Comparison of ENCODE assay signal across 1 fruit fly cellular context in the genomic region with DNA sequence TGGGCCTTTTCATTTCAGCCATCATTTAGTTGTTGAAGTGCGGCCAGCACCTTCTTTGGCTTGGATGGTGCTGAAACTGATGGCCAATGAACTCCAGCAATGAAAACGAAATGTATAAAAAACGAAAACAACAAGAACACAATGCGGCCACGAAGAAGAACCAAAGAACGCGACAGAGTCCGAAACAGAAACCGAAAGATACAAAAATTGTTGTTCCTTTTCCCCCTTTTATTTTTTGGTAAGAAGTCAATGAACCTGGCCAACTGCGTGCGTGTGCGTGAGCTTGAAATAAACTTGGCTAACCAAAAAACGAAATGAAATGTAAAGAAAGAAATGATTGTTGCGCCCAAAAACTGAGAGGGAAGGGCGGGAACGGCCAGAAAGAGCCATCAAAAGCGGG.
A peak's percentile ranks its signal among the peaks of the same experiment; 100 is the strongest.
TF ChIP-seq lines count a peak whose summit lies in the region.

No protein-coding gene starts in this region.

TF ChIP-seq in whole organism, embryonic, 481 proteins besides CTCF, POLR2A, EP300 and RAD21 (continued from another document):
- TF ChIP-seq CG4424 (GFP tag; optimal IDR thresholded peaks at IDR 0.05; lab: Kevin White, UChicago) (no peak), caup (GFP tag; optimal IDR thresholded peaks at IDR 0.05; lab: Kevin White, UChicago; ENCODE audit: severe bottlenecking) (no peak), CG13424 (tag; optimal IDR thresholded peaks at IDR 0.05; lab: Kevin White, UChicago) (no peak), crc (GFP tag; optimal IDR thresholded peaks at IDR 0.05; lab: Kevin White, UChicago) (no peak), vnd (GFP tag; IDR thresholded peaks at IDR 0.05; lab: Robert Waterston, UW; ENCODE audit: partially characterized antibody) (no peak), BEAF-32 (GFP tag; optimal IDR thresholded peaks at IDR 0.05; lab: Kevin White, UChicago) (no peak), CG5180 (GFP tag; optimal IDR thresholded peaks at IDR 0.05; lab: Kevin White, UChicago) (no peak), CG17328 (GFP tag; IDR thresholded peaks at IDR 0.05; lab: Robert Waterston, UW) (no peak), CG1233 (GFP tag; optimal IDR thresholded peaks at IDR 0.05; lab: Kevin White, UChicago) (no peak), Usf (GFP tag; optimal IDR thresholded peaks at IDR 0.05; lab: Kevin White, UChicago) (no peak), CG1603 (tag; optimal IDR thresholded peaks at IDR 0.05; lab: Kevin White, UChicago) (no peak), Mad (GFP tag; optimal IDR thresholded peaks at IDR 0.05; lab: Kevin White, UChicago) (no peak), cg (GFP tag; optimal IDR thresholded peaks at IDR 0.05; lab: Kevin White, UChicago) (peak; percentile 33), CG14710 (tag; optimal IDR thresholded peaks at IDR 0.05; lab: Kevin White, UChicago) (peak; percentile 18), Spps (tag; optimal IDR thresholded peaks at IDR 0.05; lab: Kevin White, UChicago) (peak; percentile 34), knrl (GFP tag; IDR thresholded peaks at IDR 0.05; lab: Robert Waterston, UW; ENCODE audit: partially characterized antibody) (no peak), bsh (GFP tag; optimal IDR thresholded peaks at IDR 0.05; lab: Kevin White, UChicago) (peak in 1 of 2 experiments; percentile 30), H2.0 (GFP tag; IDR thresholded peaks at IDR 0.05; lab: Robert Waterston, UW) (no peak), CG2120 (GFP tag; optimal IDR thresholded peaks at IDR 0.05; lab: Kevin White, UChicago) (no peak), unc-4 (GFP tag; IDR thresholded peaks at IDR 0.05; lab: Robert Waterston, UW; ENCODE audit: partially characterized antibody) (no peak), CG32767 (GFP tag; IDR thresholded peaks at IDR 0.05; lab: Robert Waterston, UW) (no peak), klu (GFP tag; IDR thresholded peaks at IDR 0.05; lab: Robert Waterston, UW) (no peak), pum (GFP tag; optimal IDR thresholded peaks at IDR 0.05; lab: Kevin White, UChicago) (no peak), crp (GFP tag; optimal IDR thresholded peaks at IDR 0.05; lab: Kevin White, UChicago) (no peak), CG6654 (GFP tag; optimal IDR thresholded peaks at IDR 0.05; lab: Kevin White, UChicago) (no peak), Drgx (GFP tag; IDR thresholded peaks at IDR 0.05; lab: Robert Waterston, UW) (no peak), CG7271 (tag; optimal IDR thresholded peaks at IDR 0.05; lab: Kevin White, UChicago) (no peak), CG4328 (GFP tag; optimal IDR thresholded peaks at IDR 0.05; lab: Kevin White, UChicago) (no peak), vvl (GFP tag; IDR thresholded peaks at IDR 0.05; lab: Robert Waterston, UW) (peak; percentile 41; the same call in 1 of the 2 replicates), HLHmδ (GFP tag; optimal IDR thresholded peaks at IDR 0.05; lab: Kevin White, UChicago) (no peak), Mes4 (GFP tag; optimal IDR thresholded peaks at IDR 0.05; lab: Kevin White, UChicago) (no peak), CG3281 (GFP tag; optimal IDR thresholded peaks at IDR 0.05; lab: Kevin White, UChicago) (no peak), sqz (GFP tag; optimal IDR thresholded peaks at IDR 0.05; lab: Kevin White, UChicago) (peak; percentile 42), C15 (GFP tag; IDR thresholded peaks at IDR 0.05; lab: Robert Waterston, UW) (no peak), chn (GFP tag; optimal IDR thresholded peaks at IDR 0.05; lab: Kevin White, UChicago) (no peak), Fer1 (GFP tag; optimal IDR thresholded peaks at IDR 0.05; lab: Kevin White, UChicago) (no peak), CG30403 (GFP tag; optimal IDR thresholded peaks at IDR 0.05; lab: Kevin White, UChicago) (no peak), Dll (GFP tag; IDR thresholded peaks at IDR 0.05; lab: Robert Waterston, UW; ENCODE audit: partially characterized antibody) (no peak), CG8478 (optimal IDR thresholded peaks at IDR 0.05; lab: Kevin White, UChicago) (no peak), psq (GFP tag; optimal IDR thresholded peaks at IDR 0.05; lab: Kevin White, UChicago) (peak; percentile 23), Eip74EF (GFP tag; optimal IDR thresholded peaks at IDR 0.05; lab: Kevin White, UChicago) (no peak), CG6813 (GFP tag; optimal IDR thresholded peaks at IDR 0.05; lab: Kevin White, UChicago) (no peak), CG13775 (GFP tag; optimal IDR thresholded peaks at IDR 0.05; lab: Kevin White, UChicago) (no peak), ftz-f1 (GFP tag; optimal IDR thresholded peaks at IDR 0.05; lab: Kevin White, UChicago) (no peak), scrt (GFP tag; optimal IDR thresholded peaks at IDR 0.05; lab: Kevin White, UChicago) (no peak), Deaf1 (tag; optimal IDR thresholded peaks at IDR 0.05; lab: Kevin White, UChicago) (peak; percentile 19), CG33557 (GFP tag; optimal IDR thresholded peaks at IDR 0.05; lab: Kevin White, UChicago) (peak; percentile 88), lbe (GFP tag; optimal IDR thresholded peaks at IDR 0.05; lab: Kevin White, UChicago) (peak; percentile 30), Trl (optimal IDR thresholded peaks at IDR 0.05; lab: Kevin White, UChicago) (no peak), Trl (GFP tag; optimal IDR thresholded peaks at IDR 0.05; lab: Kevin White, UChicago) (no peak), TFAM (GFP tag; optimal IDR thresholded peaks at IDR 0.05; lab: Kevin White, UChicago) (no peak)
